Fruit fly (Drosophila melanogaster) whole organism, embryonic: ENCODE measurements around the gene thoc6.
A peak's percentile ranks its signal among the peaks of the same experiment; 100 is the strongest.

Experiments
- Aef1 ChIP-seq: fragments of 200-800 bp; sonication (Bioruptor generic); IDR thresholded peaks from 3 replicates; pipeline ENCODE4 v1.3.6; 2022; ENCODE audit warnings: missing biosample characterization, missing genetic modification characterization
- B-H2 ChIP-seq: fragments of 200-800 bp; sonication (Bioruptor generic); optimal IDR thresholded peaks from 2 replicates; lab custom pipeline; 2018; ENCODE audit warnings: missing biosample characterization, mild to moderate bottlenecking, missing genetic modification characterization
- CG1024 ChIP-seq: fragments of 200-800 bp; sonication (Bioruptor generic); IDR thresholded peaks from 2 replicates; pipeline ENCODE4 v1.3.6; 2022; ENCODE audit warnings: missing biosample characterization, missing genetic modification characterization
- CG10321 ChIP-seq: fragments of 200-800 bp; sonication (Bioruptor generic); IDR thresholded peaks from 2 replicates; pipeline ENCODE4 v1.3.6; 2022; ENCODE audit warnings: missing biosample characterization, missing genetic modification characterization
- CG10543 ChIP-seq: fragments of 200-800 bp; sonication (Bioruptor generic); optimal IDR thresholded peaks from 3 replicates; lab custom pipeline; 2017; ENCODE audit warnings: missing biosample characterization, mild to moderate bottlenecking, missing genetic modification characterization, moderate library complexity
- CG10654 ChIP-seq: fragments of 200-800 bp; sonication (Bioruptor generic); optimal IDR thresholded peaks from 2 replicates; lab custom pipeline; 2016; ENCODE audit warnings: missing biosample characterization, missing genetic modification characterization
- CG11085 ChIP-seq: fragments of 200-800 bp; sonication (Bioruptor generic); IDR thresholded peaks from 2 replicates; pipeline ENCODE4 v1.3.6; 2022; ENCODE audit warnings: missing biosample characterization, missing genetic modification characterization
- CG16863 ChIP-seq: fragments of 200-800 bp; sonication (Bioruptor generic); optimal IDR thresholded peaks from 3 replicates; lab custom pipeline; 2016; ENCODE audit warnings: missing biosample characterization, missing genetic modification characterization
- CG17612 ChIP-seq: fragments of 200-800 bp; sonication (Bioruptor generic); IDR thresholded peaks from 2 replicates; pipeline ENCODE4 v1.3.6; 2022; ENCODE audit warnings: missing biosample characterization, missing genetic modification characterization
- CG18619 ChIP-seq: fragments of 200-800 bp; sonication (Bioruptor generic); optimal IDR thresholded peaks from 3 replicates; lab custom pipeline; 2017; ENCODE audit warnings: missing biosample characterization, mild to moderate bottlenecking, missing genetic modification characterization
- CG32772 ChIP-seq: fragments of 200-800 bp; sonication (Bioruptor generic); IDR thresholded peaks from 2 replicates; pipeline ENCODE4 v1.3.6; 2022; ENCODE audit warnings: missing biosample characterization, missing genetic modification characterization
- CG34376 ChIP-seq: fragments of 200-800 bp; sonication (Bioruptor generic); optimal IDR thresholded peaks from 2 replicates; lab custom pipeline; 2018; ENCODE audit warnings: missing biosample characterization, mild to moderate bottlenecking, missing genetic modification characterization
- CG4730 ChIP-seq: fragments of 200-800 bp; sonication (Bioruptor generic); IDR thresholded peaks from 2 replicates; pipeline ENCODE4 v1.3.6; 2022; ENCODE audit warnings: missing biosample characterization, missing genetic modification characterization
- CG6683 ChIP-seq: fragments of 200-800 bp; sonication (Bioruptor generic); optimal IDR thresholded peaks from 2 replicates; lab custom pipeline; 2017; ENCODE audit warnings: missing biosample characterization, mild to moderate bottlenecking, missing genetic modification characterization, missing genetic modification reagents
- CG6689 ChIP-seq: fragments of 200-800 bp; sonication (Bioruptor generic); IDR thresholded peaks from 2 replicates; pipeline ENCODE4 v1.3.6; 2022; ENCODE audit warnings: missing biosample characterization, missing genetic modification characterization
- CG6813 ChIP-seq: fragments of 200-800 bp; sonication (Bioruptor generic); optimal IDR thresholded peaks from 2 replicates; lab custom pipeline; 2017; ENCODE audit warnings: missing biosample characterization, missing genetic modification characterization, mild to moderate bottlenecking, moderate library complexity, missing genetic modification reagents
- CG7987 ChIP-seq: fragments of 200-800 bp; sonication (Bioruptor generic); optimal IDR thresholded peaks from 2 replicates; lab custom pipeline; 2018; ENCODE audit warnings: missing biosample characterization, mild to moderate bottlenecking, missing genetic modification characterization, moderate library complexity
- CG8478 ChIP-seq: fragments of >200 bp; optimal IDR thresholded peaks from 2 replicates; lab custom pipeline; 2018
- CTCF ChIP-seq: fragments of 200-800 bp; sonication (Bioruptor generic); optimal IDR thresholded peaks from 2 replicates; lab custom pipeline; 2017; ENCODE audit warnings: missing biosample characterization, mild to moderate bottlenecking, missing genetic modification characterization, moderate library complexity
- D19B ChIP-seq: fragments of 200-800 bp; sonication (Bioruptor generic); optimal IDR thresholded peaks from 2 replicates; lab custom pipeline; 2017; ENCODE audit warnings: missing biosample characterization, mild to moderate bottlenecking, missing genetic modification characterization
- Doc2 ChIP-seq: fragments of 200-800 bp; sonication (Bioruptor generic); IDR thresholded peaks from 2 replicates; pipeline ENCODE4 v1.3.6; 2022; ENCODE audit warnings: missing biosample characterization, missing genetic modification characterization
- Ets65A ChIP-seq: fragments of 200-800 bp; sonication (Bioruptor generic); peaks from one replicate; lab custom pipeline; 2016; ENCODE audit warnings: missing biosample characterization, missing genetic modification characterization
- GATAe ChIP-seq: fragments of 200-800 bp; sonication (Bioruptor generic); conservative IDR thresholded peaks from 2 replicates; pipeline ENCODE4 v1.3.6; 2022; ENCODE audit warnings: missing biosample characterization, missing genetic modification characterization
- Hand ChIP-seq: fragments of 200-800 bp; sonication (Bioruptor generic); optimal IDR thresholded peaks from 2 replicates; lab custom pipeline; 2017; ENCODE audit warnings: mild to moderate bottlenecking, missing biosample characterization, missing genetic modification reagents, missing genetic modification characterization
- Nf-YB ChIP-seq: fragments of 200-800 bp; sonication (Bioruptor generic); optimal IDR thresholded peaks from 3 replicates; lab custom pipeline; 2019; ENCODE audit warnings: missing biosample characterization, mild to moderate bottlenecking, missing genetic modification characterization, moderate library complexity
- Pdp1 ChIP-seq, 2 experiments: fragments of 200-800 bp; sonication (Bioruptor generic); optimal IDR thresholded peaks; 3 replicates each; lab custom pipeline; 2016; ENCODE audit warnings: missing biosample characterization in 2 of 2, missing genetic modification characterization in 2 of 2, mild to moderate bottlenecking in 1 of 2, moderate library complexity in 1 of 2
- Ptx1 ChIP-seq: fragments of 200-800 bp; sonication (Bioruptor generic); IDR thresholded peaks from 2 replicates; pipeline ENCODE4 v1.3.6; 2022; ENCODE audit warnings: missing biosample characterization, missing genetic modification characterization
- Rfx ChIP-seq: fragments of 200-800 bp; sonication (Bioruptor generic); IDR thresholded peaks from 2 replicates; pipeline ENCODE4 v1.3.6; 2022; ENCODE audit warnings: missing biosample characterization, missing genetic modification characterization
- Scr ChIP-seq: fragments of 200-800 bp; sonication (Bioruptor generic); IDR thresholded peaks from 2 replicates; pipeline ENCODE4 v1.3.6; 2022; ENCODE audit warnings: missing biosample characterization, missing genetic modification characterization; ENCODE audit not compliant: partially characterized antibody
- Sin3A ChIP-seq: fragments of >200 bp; optimal IDR thresholded peaks from 2 replicates; lab custom pipeline; 2018
- Sry-β ChIP-seq: fragments of 200-800 bp; sonication (Bioruptor generic); optimal IDR thresholded peaks from 2 replicates; lab custom pipeline; 2018; ENCODE audit warnings: missing biosample characterization, mild to moderate bottlenecking, missing genetic modification characterization, moderate library complexity
- Vsx1 ChIP-seq: fragments of 200-800 bp; sonication (Bioruptor generic); optimal IDR thresholded peaks from 2 replicates; lab custom pipeline; 2017; ENCODE audit warnings: missing biosample characterization, mild to moderate bottlenecking, missing genetic modification characterization, missing genetic modification reagents
- amos ChIP-seq: fragments of 200-800 bp; sonication (Bioruptor generic); IDR thresholded peaks from 2 replicates; pipeline ENCODE4 v1.3.6; 2022; ENCODE audit warnings: missing biosample characterization, missing genetic modification characterization; ENCODE audit not compliant: partially characterized antibody
- aop ChIP-seq: fragments of 200-800 bp; sonication (Bioruptor generic); IDR thresholded peaks from 2 replicates; pipeline ENCODE4 v1.3.6; 2022; ENCODE audit warnings: missing biosample characterization, missing genetic modification characterization
- bcd ChIP-seq: fragments of 200-800 bp; sonication (Bioruptor generic); optimal IDR thresholded peaks from 2 replicates; lab custom pipeline; 2017; ENCODE audit warnings: missing biosample characterization, mild to moderate bottlenecking, missing genetic modification characterization
- crol ChIP-seq: fragments of 200-800 bp; sonication (Bioruptor generic); IDR thresholded peaks from 2 replicates; pipeline ENCODE4 v1.3.6; 2022; ENCODE audit warnings: missing biosample characterization, missing genetic modification characterization
- ham ChIP-seq: fragments of 200-800 bp; sonication (Bioruptor generic); IDR thresholded peaks from 2 replicates; pipeline ENCODE4 v1.3.6; 2022; ENCODE audit warnings: missing biosample characterization, missing genetic modification characterization
- hbn ChIP-seq: fragments of 200-800 bp; sonication (Bioruptor generic); IDR thresholded peaks from 2 replicates; pipeline ENCODE4 v1.3.6; 2022; ENCODE audit warnings: missing biosample characterization, missing genetic modification characterization; ENCODE audit not compliant: partially characterized antibody
- jigr1 ChIP-seq: fragments of 200-800 bp; sonication (Bioruptor generic); IDR thresholded peaks from 3 replicates; pipeline ENCODE4 v1.3.6; 2022; ENCODE audit warnings: missing biosample characterization, missing genetic modification characterization
- ken ChIP-seq: fragments of 200-800 bp; sonication (Bioruptor generic); IDR thresholded peaks from 3 replicates; pipeline ENCODE4 v1.3.6; 2022; ENCODE audit warnings: missing biosample characterization, missing genetic modification characterization
- odd ChIP-seq: fragments of 200-800 bp; sonication (Bioruptor generic); optimal IDR thresholded peaks from 2 replicates; lab custom pipeline; 2017; ENCODE audit warnings: missing biosample characterization, mild to moderate bottlenecking, missing genetic modification characterization
- org-1 ChIP-seq: fragments of 200-800 bp; sonication (Bioruptor generic); optimal IDR thresholded peaks from 2 replicates; lab custom pipeline; 2017; ENCODE audit warnings: missing biosample characterization, missing genetic modification characterization
- pan ChIP-seq, 4 experiments: fragments of >200 bp in 3 of 4; fragments of 200-800 bp in 1 of 4; sonication (Bioruptor generic) in 1 of 4; optimal IDR thresholded peaks in 3 of 4; IDR thresholded peaks in 1 of 4; 2 replicates each; pipeline versions ENCODE4 v1.3.6 to Lab custom; 2017 to 2022; ENCODE audit warnings: missing biosample characterization in 2 of 4, missing genetic modification characterization in 2 of 4, mixed read lengths in 1 of 4
- row ChIP-seq: fragments of 200-800 bp; sonication (Bioruptor generic); IDR thresholded peaks from 3 replicates; pipeline ENCODE4 v1.3.6; 2022; ENCODE audit warnings: missing biosample characterization, missing genetic modification characterization
- sd ChIP-seq: fragments of 200-800 bp; sonication (Bioruptor generic); optimal IDR thresholded peaks from 3 replicates; lab custom pipeline; 2018; ENCODE audit warnings: missing biosample characterization, mild to moderate bottlenecking, missing genetic modification characterization, moderate library complexity
- sens ChIP-seq: fragments of 200-800 bp; sonication (Bioruptor generic); peaks from one replicate; lab custom pipeline; 2016; ENCODE audit warnings: missing biosample characterization, missing genetic modification characterization
- sug ChIP-seq: fragments of 200-800 bp; optimal IDR thresholded peaks from 2 replicates; lab custom pipeline; 2019; ENCODE audit warnings: missing biosample characterization, mild to moderate bottlenecking, missing genetic modification characterization, moderate library complexity
- twi ChIP-seq: fragments of 200-800 bp; optimal IDR thresholded peaks from 2 replicates; lab custom pipeline; 2019; ENCODE audit warnings: missing biosample characterization, mild to moderate bottlenecking, missing genetic modification characterization, moderate library complexity

thoc6 gene

DNA sequence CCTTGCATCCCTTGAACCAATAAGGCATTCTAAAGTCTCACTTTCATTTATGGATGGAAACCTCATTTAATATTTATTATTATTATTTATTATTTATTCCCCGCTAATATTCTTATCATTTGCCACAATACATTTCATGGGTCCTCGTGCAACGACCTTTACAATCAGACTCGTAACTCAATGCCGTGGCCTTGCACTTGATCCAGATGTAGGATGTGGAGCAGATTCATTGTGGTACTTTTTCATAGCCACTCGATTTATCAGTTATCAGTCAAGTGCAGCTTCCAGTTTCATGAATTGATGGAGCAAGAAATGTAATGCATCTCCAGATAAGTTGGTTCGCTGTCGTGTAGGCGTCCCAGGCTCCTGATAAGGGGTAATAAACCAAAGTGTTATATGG, 8.2 kb downstream of the thoc6 start:
- TF ChIP-seq jigr1 (no peak), CG32772 (GFP tag; lab: Robert Waterston, UW) (no peak), hbn (GFP tag; lab: Robert Waterston, UW) (no peak), odd (GFP tag; lab: Kevin White, UChicago) (no peak), Vsx1 (GFP tag; lab: Kevin White, UChicago) (no peak), CG6813 (no peak), Pdp1 (GFP tag; optimal IDR thresholded peaks at IDR 0.05; lab: Kevin White, UChicago) (no peak), Sry-β (GFP tag; lab: Kevin White, UChicago) (no peak), CTCF (GFP tag; lab: Kevin White, UChicago) (no peak), amos (no peak), CG10321 (GFP tag; lab: Robert Waterston, UW) (no peak), Doc2 (GFP tag; lab: Robert Waterston, UW) (no peak), bcd (GFP tag; lab: Kevin White, UChicago) (no peak), aop (GFP tag; lab: Robert Waterston, UW) (no peak), sd (tag; lab: Kevin White, UChicago) (no peak), CG17612 (GFP tag; lab: Robert Waterston, UW) (no peak)

DNA sequence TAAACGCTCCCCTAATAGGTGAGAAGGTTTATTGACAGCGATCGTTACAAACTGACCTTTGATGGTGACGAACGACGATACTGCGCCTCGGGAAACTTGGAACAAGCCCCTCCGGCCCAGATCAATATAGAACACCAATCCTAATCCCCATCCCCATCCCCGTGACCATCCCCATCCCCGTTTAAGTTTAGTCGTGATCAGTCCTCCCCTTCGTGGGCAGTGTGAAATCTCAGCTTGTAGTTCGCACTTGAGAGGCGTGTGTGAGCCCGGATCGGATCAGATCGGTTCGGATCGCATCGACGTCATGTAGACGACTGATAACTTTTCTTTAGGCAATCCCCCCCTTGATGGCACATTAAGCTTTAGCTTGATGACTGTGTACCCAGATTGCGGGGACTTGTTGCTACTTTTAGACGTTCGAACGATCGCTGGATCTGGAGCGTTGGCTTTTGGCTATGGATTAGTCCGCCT, 8.9 kb downstream of the thoc6 start, which contains the start of gene Miox:
Gene Miox (plus strand): TSS at position 421 of the 471 bp plus-strand sequence.
- TF ChIP-seq CG10543 (GFP tag; lab: Kevin White, UChicago) (peak; percentile 1), org-1 (GFP tag; lab: Kevin White, UChicago) (no peak), CG7987 (GFP tag; lab: Kevin White, UChicago) (peak; percentile 69), ken (GFP tag; lab: Robert Waterston, UW) (no peak), crol (GFP tag; lab: Robert Waterston, UW) (peak; percentile 16; the same call in 1 of the 2 replicates), sug (tag; lab: Kevin White, UChicago) (peak; percentile 75), CG34376 (peak; percentile 65), B-H2 (GFP tag; lab: Kevin White, UChicago) (no peak), Sin3A (no peak), Nf-YB (GFP tag; lab: Kevin White, UChicago) (no peak)
- TF ChIP-seq, all 482 proteins: peak for 5

DNA sequence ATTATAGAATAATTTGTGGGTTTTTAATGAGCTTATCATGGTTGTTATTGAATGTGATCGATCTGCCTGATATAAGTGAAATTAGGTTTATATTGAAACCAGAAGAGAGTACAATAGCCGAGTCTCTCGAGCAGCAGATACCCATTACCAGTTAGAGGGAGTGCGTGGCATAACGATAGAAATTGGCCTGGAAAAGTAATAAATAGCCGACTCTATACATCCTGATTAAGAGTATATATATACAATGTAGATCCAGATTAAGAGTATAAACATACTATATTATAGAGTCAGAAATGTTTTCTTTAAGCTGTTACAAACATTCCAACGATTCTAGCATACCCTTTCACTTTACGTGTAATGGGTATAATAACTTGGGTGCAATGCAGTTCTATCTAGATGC, 9.5 kb downstream of the thoc6 start:
- TF ChIP-seq row (0 out of 3 replicates have a peak, but pooled peaks have one; percentile 19), CG11085 (GFP tag; lab: Robert Waterston, UW) (no peak), Ets65A (peak; percentile 84), sens (peak; percentile 32), pan (optimal IDR thresholded peaks at IDR 0.05; lab: Kevin White, UChicago) (no peak), pan (GFP tag; optimal IDR thresholded peaks at IDR 0.05 in 1 of 2, IDR thresholded peaks at IDR 0.05 in 1 of 2) (peak in 1 of 2 experiments; percentile 30), CG16863 (GFP tag; lab: Kevin White, UChicago) (no peak), D19B (GFP tag; lab: Kevin White, UChicago) (peak; percentile 61)

DNA sequence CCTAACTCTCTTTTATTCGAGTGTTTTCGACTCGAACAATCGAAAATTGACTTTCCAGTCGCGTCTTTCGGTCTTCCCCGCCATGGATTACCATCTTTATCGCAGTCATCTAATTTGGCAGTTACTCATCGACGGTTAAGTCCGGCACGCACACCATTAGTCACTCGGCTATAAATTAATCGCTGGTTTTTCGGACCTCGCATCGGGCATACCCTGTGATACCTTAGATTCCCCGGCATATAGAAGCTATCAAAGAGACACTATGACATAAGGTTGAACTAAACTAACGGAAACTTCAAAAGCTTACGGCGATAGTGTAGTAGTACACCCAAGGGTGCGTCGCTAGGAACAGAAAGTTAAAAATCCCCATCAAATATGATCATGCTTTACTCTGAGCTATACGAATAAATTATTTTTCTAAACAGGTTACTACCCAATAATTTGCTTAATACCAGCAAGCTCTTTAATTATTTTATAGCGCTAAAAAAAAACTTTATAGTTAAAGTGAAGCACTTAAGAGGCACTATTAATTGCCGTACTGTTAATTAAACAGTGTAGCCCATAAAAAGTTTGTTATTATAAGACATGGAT, 14.5 kb downstream of the thoc6 start:
- TF ChIP-seq CG1024 (GFP tag; lab: Robert Waterston, UW) (no peak), sd (tag; lab: Kevin White, UChicago) (peak; percentile 33), CG4730 (no peak), CG6689 (GFP tag; lab: Robert Waterston, UW) (no peak), Scr (GFP tag; lab: Robert Waterston, UW) (no peak), Hand (GFP tag; lab: Kevin White, UChicago) (no peak), GATAe (GFP tag; lab: Robert Waterston, UW) (no peak), CG18619 (GFP tag; lab: Kevin White, UChicago) (no peak), CG6683 (GFP tag; lab: Kevin White, UChicago) (no peak), Ptx1 (GFP tag; lab: Robert Waterston, UW) (no peak), Rfx (GFP tag; lab: Robert Waterston, UW) (peak; percentile 67), ham (GFP tag; lab: Robert Waterston, UW) (no peak), CG10654 (GFP tag; lab: Kevin White, UChicago) (no peak), twi (tag; lab: Kevin White, UChicago) (no peak), CG8478 (lab: Kevin White, UChicago) (no peak), Aef1 (no peak)
